Worm (Caenorhabditis elegans): ENCODE measurements around the gene clec-25.

- no peak for TF ChIP-seq skn-1 (tag; optimal IDR thresholded peaks at IDR 0.05)
- no peak for TF ChIP-seq Y5F2A.4 (GFP tag; optimal IDR thresholded peaks at IDR 0.05)
- TF ChIP-seq nhr-76 (tag; optimal IDR thresholded peaks at IDR 0.05): no peak
- TF ChIP-seq daf-16 (GFP tag; optimal IDR thresholded peaks at IDR 0.05): no peak
- no peak for TF ChIP-seq daf-16 (tag; optimal IDR thresholded peaks at IDR 0.05)
- TF ChIP-seq unc-62 (GFP tag; optimal IDR thresholded peaks at IDR 0.05 in 1 of 2): no peak
- no peak for TF ChIP-seq unc-62 (tag; optimal IDR thresholded peaks at IDR 0.05)
- no peak for TF ChIP-seq dmd-9 (GFP tag; IDR thresholded peaks at IDR 0.05)
- TF ChIP-seq zip-11 (GFP tag; IDR thresholded peaks at IDR 0.05): no peak
- no peak for TF ChIP-seq mep-1 (tag; optimal IDR thresholded peaks at IDR 0.05)
- TF ChIP-seq pqm-1 (tag; optimal IDR thresholded peaks at IDR 0.05): no peak
- TF ChIP-seq lin-15B (tag; optimal IDR thresholded peaks at IDR 0.05): no peak
Observed at ce11 chrV:16880054-16880453, 37.0 kb downstream of the clec-25 start, which contains the start of gene F09C6.3.
